Fruit fly (Drosophila melanogaster): ENCODE measurements around the gene CG11151.

CG11151 gene

dm6 chrX:13756776-13757312 is 17.3 kb downstream of the CG11151 start, which contains the start of the genes CG32625 and Rtc1 (continued):
- no peak for TF ChIP-seq pho (GFP tag; optimal IDR thresholded peaks at IDR 0.05)
- TF ChIP-seq Hr3 (GFP tag; optimal IDR thresholded peaks at IDR 0.05) = no peak
- TF ChIP-seq Mrtf (GFP tag; IDR thresholded peaks at IDR 0.05) = no peak
- TF ChIP-seq Drgx (GFP tag; IDR thresholded peaks at IDR 0.05) = no peak
- TF ChIP-seq NFAT (GFP tag; IDR thresholded peaks at IDR 0.05) = no peak
- TF ChIP-seq pita (GFP tag; optimal IDR thresholded peaks at IDR 0.05) = no peak
- TF ChIP-seq NC2β (GFP tag; optimal IDR thresholded peaks at IDR 0.05) = no peak
- TF ChIP-seq kay (GFP tag; optimal IDR thresholded peaks at IDR 0.05) = no peak
- TF ChIP-seq CG4820 (GFP tag; optimal IDR thresholded peaks at IDR 0.05) = no peak
- no peak for TF ChIP-seq CG17912 (GFP tag; optimal IDR thresholded peaks at IDR 0.05)
- no peak for TF ChIP-seq CG11695 (GFP tag; IDR thresholded peaks at IDR 0.05)
- peak; percentile 76 for TF ChIP-seq Dll (GFP tag; IDR thresholded peaks at IDR 0.05; ENCODE audit: partially characterized antibody)
- TF ChIP-seq Fer1 (GFP tag; optimal IDR thresholded peaks at IDR 0.05) = peak; percentile 47
- TF ChIP-seq CG12769 (tag; optimal IDR thresholded peaks at IDR 0.05) = no peak
- TF ChIP-seq dm (GFP tag; optimal IDR thresholded peaks at IDR 0.05) = peak; percentile 76
- TF ChIP-seq ara (GFP tag; IDR thresholded peaks at IDR 0.05) = peak; percentile 48; the same call in 1 of the 2 replicates
- TF ChIP-seq CG10209 (GFP tag; optimal IDR thresholded peaks at IDR 0.05) = no peak
- no peak for TF ChIP-seq CG7357 (GFP tag; IDR thresholded peaks at IDR 0.05)
- no peak for TF ChIP-seq aop (GFP tag; IDR thresholded peaks at IDR 0.05)
- TF ChIP-seq CG17802 (tag; optimal IDR thresholded peaks at IDR 0.05) = no peak
- peak; percentile 37 for TF ChIP-seq lbe (GFP tag; optimal IDR thresholded peaks at IDR 0.05)
- no peak for TF ChIP-seq CG6272 (GFP tag; IDR thresholded peaks at IDR 0.05)
- TF ChIP-seq CG8944 (GFP tag; optimal IDR thresholded peaks at IDR 0.05) = no peak
- TF ChIP-seq Bgb (GFP tag; IDR thresholded peaks at IDR 0.05; ENCODE audit: partially characterized antibody) = peak; percentile 52
- TF ChIP-seq Sin3A (optimal IDR thresholded peaks at IDR 0.05) = no peak
- TF ChIP-seq otp (GFP tag; IDR thresholded peaks at IDR 0.05) = no peak
- TF ChIP-seq slou (GFP tag; optimal IDR thresholded peaks at IDR 0.05) = no peak
- TF ChIP-seq mld (GFP tag; IDR thresholded peaks at IDR 0.05; ENCODE audit: partially characterized antibody) = no peak
- TF ChIP-seq jumu (GFP tag; optimal IDR thresholded peaks at IDR 0.05) = no peak
- TF ChIP-seq CG14441 (GFP tag; IDR thresholded peaks at IDR 0.05) = peak; percentile 36; the same call in 1 of the 2 replicates
- TF ChIP-seq ranshi (GFP tag; IDR thresholded peaks at IDR 0.05) = 0 out of 2 replicates have a peak, but pooled peaks have one; percentile 4
- TF ChIP-seq Opbp (GFP tag; IDR thresholded peaks at IDR 0.05; ENCODE audit: partially characterized antibody) = peak; percentile 51; the same call in 2 of the 3 replicates
- peak; percentile 8 for TF ChIP-seq odd (GFP tag; optimal IDR thresholded peaks at IDR 0.05)
- TF ChIP-seq CG7987 (GFP tag; optimal IDR thresholded peaks at IDR 0.05) = no peak
- TF ChIP-seq Nf-YB (GFP tag; optimal IDR thresholded peaks at IDR 0.05) = peak; percentile 7
- peak; percentile 61 for TF ChIP-seq CG15696 (tag; optimal IDR thresholded peaks at IDR 0.05)
- peak; percentile 67 for TF ChIP-seq CG2712 (tag; optimal IDR thresholded peaks at IDR 0.05)
- no peak for TF ChIP-seq CG10959 (GFP tag; IDR thresholded peaks at IDR 0.05)
- peak; percentile 68; the same call in 1 of the 3 replicates for TF ChIP-seq CG11456 (GFP tag; IDR thresholded peaks at IDR 0.05)
- peak; percentile 42 for TF ChIP-seq CG15514 (GFP tag; optimal IDR thresholded peaks at IDR 0.05)
- no peak for TF ChIP-seq CG7372 (GFP tag; IDR thresholded peaks at IDR 0.05)
- no peak for TF ChIP-seq CG12236 (GFP tag; optimal IDR thresholded peaks at IDR 0.05)
- TF ChIP-seq CG1647 (GFP tag; optimal IDR thresholded peaks at IDR 0.05) = no peak
- no peak for TF ChIP-seq CG2889 (GFP tag; IDR thresholded peaks at IDR 0.05)
- TF ChIP-seq CG11560 (tag; IDR thresholded peaks at IDR 0.05) = no peak
- TF ChIP-seq tup (GFP tag; optimal IDR thresholded peaks at IDR 0.05) = no peak
- TF ChIP-seq CG17359 (tag; optimal IDR thresholded peaks at IDR 0.05) = peak; percentile 51
- TF ChIP-seq CG18476 (GFP tag; optimal IDR thresholded peaks at IDR 0.05) = peak; percentile 21
- TF ChIP-seq repo (GFP tag; optimal IDR thresholded peaks at IDR 0.05) = no peak
- TF ChIP-seq D (optimal IDR thresholded peaks at IDR 0.05) = no peak
- no peak for TF ChIP-seq D (GFP tag; optimal IDR thresholded peaks at IDR 0.05)
- peak; percentile 49 for TF ChIP-seq Meics (GFP tag; optimal IDR thresholded peaks at IDR 0.05)
